Worm (Caenorhabditis elegans): ENCODE data around the gene T10G3.8.

- no peak for TF ChIP-seq nhr-237 (tag; optimal IDR thresholded peaks at IDR 0.05)
- TF ChIP-seq ztf-4 (tag; optimal IDR thresholded peaks at IDR 0.05), result no peak
- no peak for TF ChIP-seq zag-1 (tag; optimal IDR thresholded peaks at IDR 0.05)
- no peak for TF ChIP-seq nhr-12 (tag; optimal IDR thresholded peaks at IDR 0.05)
- TF ChIP-seq mdl-1 (tag; optimal IDR thresholded peaks at IDR 0.05), result no peak
- no peak for TF ChIP-seq tbx-2 (tag; optimal IDR thresholded peaks at IDR 0.05)
- no peak for TF ChIP-seq elt-3 (tag; optimal IDR thresholded peaks at IDR 0.05)
- no peak for TF ChIP-seq nhr-25 (tag; optimal IDR thresholded peaks at IDR 0.05)
- TF ChIP-seq nfya-1 (tag; optimal IDR thresholded peaks at IDR 0.05; ENCODE audit: insufficient read depth), result no peak
- no peak for TF ChIP-seq ZK546.5 (tag; optimal IDR thresholded peaks at IDR 0.05)
These were observed 18.4 kb downstream of the T10G3.8 start, which contains the start of gene F25H9.2 for ce11 chrV:13457858-13458257.

Measured in whole organism, L3 larva.